Worm (Caenorhabditis elegans): Measurements from ENCODE around the gene R05G6.10.

DNA sequence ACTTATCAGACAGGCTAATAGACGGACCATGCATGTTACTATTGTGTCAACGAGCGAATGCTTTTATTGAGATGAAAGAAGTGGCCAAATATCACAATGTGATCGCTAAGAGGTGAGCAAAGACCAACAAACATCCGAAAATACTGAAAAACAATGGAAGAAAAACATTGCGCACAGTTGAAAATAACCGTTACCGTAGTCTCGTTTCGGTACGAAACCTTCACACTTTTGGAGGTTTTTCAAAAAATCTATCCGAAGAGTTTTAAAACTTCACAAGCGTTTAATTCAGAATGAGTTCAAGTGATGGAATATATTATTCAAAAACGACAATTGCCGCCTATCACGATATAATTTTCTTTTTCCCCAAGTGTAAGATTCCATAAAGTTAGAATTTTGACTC lies 33.5 kb downstream of the R05G6.10 start:
- TF ChIP-seq med-1 (GFP tag; optimal IDR thresholded peaks at IDR 0.05; ENCODE audit: insufficient read depth) = no peak
- no peak for TF ChIP-seq T22C8.4 (GFP tag; IDR thresholded peaks at IDR 0.05)
- no peak for TF ChIP-seq flt-1 (GFP tag; IDR thresholded peaks at IDR 0.05)
- no peak for TF ChIP-seq ref-1 (GFP tag; conservative IDR thresholded peaks at IDR 0.05)
- no peak for TF ChIP-seq klf-2 (GFP tag; conservative IDR thresholded peaks at IDR 0.05)
- TF ChIP-seq ztf-29 (GFP tag; IDR thresholded peaks at IDR 0.05) = no peak
- TF ChIP-seq tab-1 (GFP tag; IDR thresholded peaks at IDR 0.05) = no peak

Measured in whole organism, midembryonic.